Worm (Caenorhabditis elegans) whole organism, L3 larva: ENCODE results near the gene EEED8.12.
A peak's percentile ranks its signal among the peaks of the same experiment; 100 is the strongest.

ENCODE experiments used
- R02D3.7 ChIP-seq: fragments of 150-350 bp; optimal IDR thresholded peaks from 2 replicates; lab custom pipeline; 2014; ENCODE audit warnings: missing biosample characterization, missing genetic modification characterization
- aly-2 ChIP-seq: fragments of 150-350 bp; optimal IDR thresholded peaks from 2 replicates; lab custom pipeline; 2014; ENCODE audit warnings: missing biosample characterization, missing genetic modification characterization
- ceh-16 ChIP-seq: sonication (generic microtip); optimal IDR thresholded peaks from 2 replicates; lab custom pipeline; 2017; ENCODE audit warnings: missing biosample characterization, missing genetic modification characterization
- ceh-82 ChIP-seq: fragments of 150-350 bp; optimal IDR thresholded peaks from 2 replicates; lab custom pipeline; 2014; ENCODE audit warnings: missing biosample characterization, missing genetic modification characterization
- ceh-9 ChIP-seq: sonication (generic microtip); optimal IDR thresholded peaks from 2 replicates; lab custom pipeline; 2018; ENCODE audit warnings: missing biosample characterization, missing genetic modification characterization
- daf-12 ChIP-seq: fragments of 150-350 bp; optimal IDR thresholded peaks from 2 replicates; lab custom pipeline; 2014; ENCODE audit warnings: missing biosample characterization, missing genetic modification reagents, missing genetic modification characterization
- egl-27 ChIP-seq: sonication (generic microtip); optimal IDR thresholded peaks from 4 replicates; lab custom pipeline; 2017; ENCODE audit warnings: missing biosample characterization, missing genetic modification reagents, missing genetic modification characterization
- egl-5 ChIP-seq: fragments of 150-350 bp; optimal IDR thresholded peaks from 2 replicates; lab custom pipeline; 2017; ENCODE audit warnings: missing biosample characterization, missing genetic modification reagents, missing genetic modification characterization, inconsistent platforms
- elt-2 ChIP-seq: sonication (generic microtip); optimal IDR thresholded peaks from 2 replicates; lab custom pipeline; 2016; ENCODE audit warnings: missing genetic modification reagents, mild to moderate bottlenecking, missing genetic modification characterization, missing compliant biosample characterization
- eor-1 ChIP-seq, 2 experiments: fragments of 150-350 bp; optimal IDR thresholded peaks; 2 replicates each; lab custom pipeline; 2014 to 2018; ENCODE audit warnings: missing biosample characterization in 2 of 2, missing genetic modification characterization in 2 of 2
- fkh-10 ChIP-seq: sonication (generic microtip); optimal IDR thresholded peaks from 2 replicates; lab custom pipeline; 2017; ENCODE audit warnings: missing biosample characterization, missing genetic modification reagents, missing genetic modification characterization
- fkh-2 ChIP-seq: fragments of 150-350 bp; optimal IDR thresholded peaks from 2 replicates; lab custom pipeline; 2014; ENCODE audit warnings: missing biosample characterization, missing genetic modification reagents, missing genetic modification characterization
- fos-1 ChIP-seq: fragments of 150-350 bp; optimal IDR thresholded peaks from 2 replicates; lab custom pipeline; 2014; ENCODE audit warnings: missing biosample characterization, missing genetic modification characterization
- hmg-11 ChIP-seq: sonication (generic microtip); optimal IDR thresholded peaks from 2 replicates; lab custom pipeline; 2016; ENCODE audit warnings: missing genetic modification characterization, missing compliant biosample characterization
- jun-1 ChIP-seq: fragments of 150-350 bp; optimal IDR thresholded peaks from 2 replicates; lab custom pipeline; 2014; ENCODE audit warnings: missing biosample characterization, missing genetic modification reagents, missing genetic modification characterization
- lin-15B ChIP-seq: fragments of 150-350 bp; optimal IDR thresholded peaks from 2 replicates; lab custom pipeline; 2014; ENCODE audit warnings: missing biosample characterization, missing genetic modification characterization
- lin-39 ChIP-seq: fragments of 150-350 bp; optimal IDR thresholded peaks from 2 replicates; lab custom pipeline; 2018; ENCODE audit warnings: missing biosample characterization, missing genetic modification reagents, missing genetic modification characterization
- mdl-1 ChIP-seq: fragments of 150-350 bp; optimal IDR thresholded peaks from 2 replicates; lab custom pipeline; 2014; ENCODE audit warnings: missing biosample characterization, missing genetic modification characterization
- nhr-12 ChIP-seq: fragments of 150-350 bp; optimal IDR thresholded peaks from 2 replicates; lab custom pipeline; 2014; ENCODE audit warnings: missing biosample characterization, missing genetic modification characterization
- nhr-23 ChIP-seq: fragments of 150-350 bp; optimal IDR thresholded peaks from 2 replicates; lab custom pipeline; 2014; ENCODE audit warnings: missing biosample characterization, missing genetic modification reagents, missing genetic modification characterization
- nhr-237 ChIP-seq: fragments of 150-350 bp; optimal IDR thresholded peaks from 2 replicates; lab custom pipeline; 2014; ENCODE audit warnings: missing biosample characterization, missing genetic modification characterization
- nhr-25 ChIP-seq: sonication (generic microtip); optimal IDR thresholded peaks from 2 replicates; lab custom pipeline; 2017; ENCODE audit warnings: missing biosample characterization, missing genetic modification characterization
- nhr-67 ChIP-seq: fragments of 150-350 bp; optimal IDR thresholded peaks from 2 replicates; lab custom pipeline; 2014; ENCODE audit warnings: missing biosample characterization, missing genetic modification characterization
- nhr-76 ChIP-seq: fragments of 150-350 bp; sonication (generic microtip); optimal IDR thresholded peaks from 5 replicates; lab custom pipeline; 2014; ENCODE audit warnings: missing biosample characterization, missing genetic modification characterization
- pqm-1 ChIP-seq: fragments of 150-350 bp; optimal IDR thresholded peaks from 2 replicates; lab custom pipeline; 2017; ENCODE audit warnings: missing biosample characterization, missing genetic modification characterization, inconsistent platforms
- sea-2 ChIP-seq: fragments of 150-350 bp; sonication (generic microtip); optimal IDR thresholded peaks from 4 replicates; lab custom pipeline; 2014; ENCODE audit warnings: missing biosample characterization, missing genetic modification reagents, missing genetic modification characterization
- skn-1 ChIP-seq: fragments of 150-350 bp; optimal IDR thresholded peaks from 2 replicates; lab custom pipeline; 2014; ENCODE audit warnings: missing biosample characterization, missing genetic modification characterization
- tbx-2 ChIP-seq: sonication (generic microtip); optimal IDR thresholded peaks from 2 replicates; lab custom pipeline; 2016; ENCODE audit warnings: mild to moderate bottlenecking, missing genetic modification characterization, missing compliant biosample characterization
- unc-39 ChIP-seq: sonication (generic microtip); optimal IDR thresholded peaks from 4 replicates; lab custom pipeline; 2017; ENCODE audit warnings: missing biosample characterization, missing genetic modification characterization
- unc-62 ChIP-seq: fragments of 150-350 bp; sonication (generic microtip); optimal IDR thresholded peaks from 4 replicates; lab custom pipeline; 2014; ENCODE audit warnings: missing biosample characterization, missing genetic modification reagents, missing genetic modification characterization
- zag-1 ChIP-seq: fragments of 150-350 bp; optimal IDR thresholded peaks from 2 replicates; lab custom pipeline; 2014; ENCODE audit warnings: missing biosample characterization, missing genetic modification characterization

The EEED8.12 gene

ce11 chrII:5447381-5447780 is 38.6 kb upstream of the EEED8.12 start, which contains the start of gene cex-1:
cex-1 (plus strand) TSS chrII:5447681.
- TF ChIP-seq unc-39 (tag; lab: Kevin White, UChicago) (no peak), nhr-23 (tag; lab: Kevin White, UChicago) (no peak)

ce11 chrII:5446506-5446905 is 37.7 kb upstream of the EEED8.12 start, which contains the start of gene nmr-1:
nmr-1 (minus strand) TSS chrII:5446606.
- no peak for TF ChIP-seq unc-39 (tag; lab: Kevin White, UChicago)
- no peak for TF ChIP-seq fkh-2 (tag; lab: Kevin White, UChicago)
- no peak for TF ChIP-seq egl-5 (tag; lab: Kevin White, UChicago)
- no peak for TF ChIP-seq nhr-23 (tag; lab: Kevin White, UChicago)
- TF ChIP-seq R02D3.7 (tag; lab: Kevin White, UChicago): no peak
- no peak for TF ChIP-seq fos-1
- TF ChIP-seq lin-39 (tag; lab: Kevin White, UChicago): no peak
- TF ChIP-seq daf-12 (tag; lab: Kevin White, UChicago): no peak
- TF ChIP-seq jun-1: no peak
- no peak for TF ChIP-seq nhr-76 (tag; lab: Kevin White, UChicago)
- no peak for TF ChIP-seq ceh-16
- TF ChIP-seq skn-1 (tag; lab: Kevin White, UChicago): no peak
- no peak for TF ChIP-seq pqm-1

- no peak for TF ChIP-seq nhr-25 (tag; lab: Kevin White, UChicago)
- TF ChIP-seq nhr-23 (tag; lab: Kevin White, UChicago): no peak
- no peak for TF ChIP-seq eor-1 (tag; optimal IDR thresholded peaks at IDR 0.05; lab: Kevin White, UChicago)
- no peak for TF ChIP-seq aly-2 (tag; lab: Kevin White, UChicago)
- no peak for TF ChIP-seq hmg-11 (tag; lab: Kevin White, UChicago)
- TF ChIP-seq nhr-237 (tag; lab: Kevin White, UChicago): no peak
- no peak for TF ChIP-seq skn-1 (tag; lab: Kevin White, UChicago)
- no peak for TF ChIP-seq elt-2 (tag; lab: Kevin White, UChicago)
- TF ChIP-seq unc-62: no peak
- TF ChIP-seq, all 47 proteins: peak for 0
Observed at ce11 chrII:5437586-5437985, 28.8 kb upstream of the EEED8.12 start, which contains the start of gene F07F6.1. F07F6.1 (plus strand) TSS chrII:5437886.

ce11 chrII:5436833-5437232 is 28.0 kb upstream of the EEED8.12 start, which contains the start of gene dct-5:
dct-5 (minus strand) TSS chrII:5436933.
- peak; percentile 29 for TF ChIP-seq nhr-25 (tag; lab: Kevin White, UChicago)
- no peak for TF ChIP-seq sea-2 (GFP tag; lab: Kevin White, UChicago)
- no peak for TF ChIP-seq unc-39 (tag; lab: Kevin White, UChicago)
- no peak for TF ChIP-seq egl-27 (tag; lab: Kevin White, UChicago)
- TF ChIP-seq lin-15B (tag; lab: Kevin White, UChicago): no peak

- no peak for TF ChIP-seq pqm-1
- no peak for TF ChIP-seq tbx-2 (tag; lab: Kevin White, UChicago)
- no peak for TF ChIP-seq mdl-1 (tag; lab: Kevin White, UChicago)
- TF ChIP-seq nhr-67 (tag; lab: Kevin White, UChicago): no peak
- TF ChIP-seq ceh-16: no peak
- TF ChIP-seq nhr-23 (tag; lab: Kevin White, UChicago): no peak
- no peak for TF ChIP-seq eor-1 (tag; optimal IDR thresholded peaks at IDR 0.05; lab: Kevin White, UChicago)
- no peak for TF ChIP-seq ceh-82 (tag; lab: Kevin White, UChicago)
- TF ChIP-seq nhr-237 (tag; lab: Kevin White, UChicago): no peak
- no peak for TF ChIP-seq lin-39 (tag; lab: Kevin White, UChicago)
- TF ChIP-seq skn-1 (tag; lab: Kevin White, UChicago): no peak
- TF ChIP-seq nhr-12: no peak
- TF ChIP-seq elt-2 (tag; lab: Kevin White, UChicago): no peak
- TF ChIP-seq egl-27 (tag; lab: Kevin White, UChicago): no peak
- TF ChIP-seq fkh-10 (GFP tag; lab: Kevin White, UChicago): no peak
- no peak for TF ChIP-seq unc-62
- TF ChIP-seq zag-1: no peak
- no peak for TF ChIP-seq ceh-9 (tag; lab: Kevin White, UChicago)
Observed at ce11 chrII:5433069-5433468, 24.2 kb upstream of the EEED8.12 start, which contains the start of gene srx-114. srx-114 (minus strand) TSS chrII:5433169.
